Fruit fly (Drosophila melanogaster) whole organism, embryonic: Measurements from ENCODE around the gene RhoGAPp190.

ENCODE experiments used
- Atf6 ChIP-seq: fragments of 200-800 bp; sonication (Bioruptor generic); IDR thresholded peaks from 2 replicates; pipeline ENCODE4 v1.3.6; 2022; ENCODE audit warnings: missing biosample characterization, missing genetic modification characterization
- CG10267 ChIP-seq: fragments of 200-800 bp; sonication (Bioruptor generic); optimal IDR thresholded peaks from 2 replicates; lab custom pipeline; 2018; ENCODE audit warnings: missing biosample characterization, mild to moderate bottlenecking, missing genetic modification characterization, moderate library complexity
- CG10959 ChIP-seq: fragments of 200-800 bp; sonication (Bioruptor generic); IDR thresholded peaks from 2 replicates; pipeline ENCODE4 v1.3.6; 2022; ENCODE audit warnings: missing biosample characterization, missing genetic modification characterization
- CG11504 ChIP-seq: fragments of 200-800 bp; sonication (Bioruptor generic); optimal IDR thresholded peaks from 3 replicates; lab custom pipeline; 2019; ENCODE audit warnings: missing biosample characterization, mild to moderate bottlenecking, missing genetic modification characterization, moderate library complexity
- CG11695 ChIP-seq: fragments of 200-800 bp; sonication (Bioruptor generic); IDR thresholded peaks from 3 replicates; pipeline ENCODE4 v1.3.6; 2022; ENCODE audit warnings: missing biosample characterization, missing genetic modification characterization
- CG12299 ChIP-seq: fragments of 200-800 bp; sonication (Bioruptor generic); optimal IDR thresholded peaks from 2 replicates; lab custom pipeline; 2018; ENCODE audit warnings: missing biosample characterization, mild to moderate bottlenecking, missing genetic modification characterization
- CG14050 ChIP-seq: fragments of 200-800 bp; sonication (Bioruptor generic); IDR thresholded peaks from 3 replicates; pipeline ENCODE4 v1.3.6; 2022; ENCODE audit warnings: missing biosample characterization, missing genetic modification characterization
- CG15514 ChIP-seq: fragments of 200-800 bp; sonication (Bioruptor generic); optimal IDR thresholded peaks from 3 replicates; lab custom pipeline; 2017; ENCODE audit warnings: missing biosample characterization, missing genetic modification characterization, mild to moderate bottlenecking, moderate library complexity, missing genetic modification reagents
- CG15601 ChIP-seq: fragments of 200-800 bp; sonication (Bioruptor generic); optimal IDR thresholded peaks from 3 replicates; lab custom pipeline; 2019; ENCODE audit warnings: missing biosample characterization, mild to moderate bottlenecking, missing genetic modification characterization, moderate library complexity
- CG16863 ChIP-seq: fragments of 200-800 bp; sonication (Bioruptor generic); optimal IDR thresholded peaks from 3 replicates; lab custom pipeline; 2016; ENCODE audit warnings: missing biosample characterization, missing genetic modification characterization
- CG17568 ChIP-seq: fragments of 200-800 bp; sonication (Bioruptor generic); optimal IDR thresholded peaks from 2 replicates; lab custom pipeline; 2018; ENCODE audit warnings: missing biosample characterization, mild to moderate bottlenecking, missing genetic modification characterization, moderate library complexity
- CG17612 ChIP-seq: fragments of 200-800 bp; sonication (Bioruptor generic); IDR thresholded peaks from 2 replicates; pipeline ENCODE4 v1.3.6; 2022; ENCODE audit warnings: missing biosample characterization, missing genetic modification characterization
- CG1792 ChIP-seq: fragments of 200-800 bp; sonication (Bioruptor generic); optimal IDR thresholded peaks from 2 replicates; lab custom pipeline; 2016; ENCODE audit warnings: missing biosample characterization, missing genetic modification characterization
- CG18476 ChIP-seq: fragments of 200-800 bp; sonication (Bioruptor generic); optimal IDR thresholded peaks from 2 replicates; lab custom pipeline; 2016; ENCODE audit warnings: missing biosample characterization, mild to moderate bottlenecking, missing genetic modification characterization
- CG2889 ChIP-seq: fragments of 200-800 bp; sonication (Bioruptor generic); IDR thresholded peaks from 3 replicates; pipeline ENCODE4 v1.3.6; 2022; ENCODE audit warnings: missing biosample characterization, missing genetic modification characterization
- CG4282 ChIP-seq: fragments of 200-800 bp; sonication (Bioruptor generic); optimal IDR thresholded peaks from 2 replicates; lab custom pipeline; 2016; ENCODE audit warnings: missing biosample characterization, missing genetic modification characterization
- CG4360 ChIP-seq: fragments of 200-800 bp; sonication (Bioruptor generic); IDR thresholded peaks from 2 replicates; pipeline ENCODE4 v1.3.6; 2022; ENCODE audit warnings: missing biosample characterization, missing genetic modification characterization
- CG4617 ChIP-seq: fragments of 200-800 bp; sonication (Bioruptor generic); optimal IDR thresholded peaks from 3 replicates; lab custom pipeline; 2016; ENCODE audit warnings: missing biosample characterization, missing genetic modification characterization, borderline replicate concordance
- CG4854 ChIP-seq: fragments of 200-800 bp; sonication (Bioruptor generic); optimal IDR thresholded peaks from 2 replicates; lab custom pipeline; 2016; ENCODE audit warnings: missing biosample characterization, missing genetic modification characterization, inconsistent platforms
- CG8089 ChIP-seq: fragments of 200-800 bp; sonication (Bioruptor generic); optimal IDR thresholded peaks from 3 replicates; lab custom pipeline; 2016; ENCODE audit warnings: missing biosample characterization, missing genetic modification characterization
- CG9797 ChIP-seq: fragments of 200-800 bp; sonication (Bioruptor generic); optimal IDR thresholded peaks from 3 replicates; lab custom pipeline; 2018; ENCODE audit warnings: missing biosample characterization, mild to moderate bottlenecking, missing genetic modification characterization
- CoRest ChIP-seq: fragments of 200-800 bp; sonication (Bioruptor generic); optimal IDR thresholded peaks from 3 replicates; lab custom pipeline; 2018; ENCODE audit warnings: missing biosample characterization, mild to moderate bottlenecking, missing genetic modification characterization, moderate library complexity
- Dbx ChIP-seq: fragments of 200-800 bp; sonication (Bioruptor generic); IDR thresholded peaks from 3 replicates; pipeline ENCODE4 v1.3.6; 2022; ENCODE audit warnings: missing biosample characterization, missing genetic modification characterization
- Dll ChIP-seq: fragments of 200-800 bp; sonication (Bioruptor generic); IDR thresholded peaks from 4 replicates; pipeline ENCODE4 v1.3.6; 2022; ENCODE audit warnings: missing biosample characterization, missing genetic modification characterization; ENCODE audit not compliant: partially characterized antibody
- Fer2 ChIP-seq: fragments of 200-800 bp; sonication (Bioruptor generic); optimal IDR thresholded peaks from 2 replicates; lab custom pipeline; 2018; ENCODE audit warnings: missing biosample characterization, mild to moderate bottlenecking, missing genetic modification characterization, moderate library complexity
- Hmx ChIP-seq: fragments of 200-800 bp; sonication (Bioruptor generic); optimal IDR thresholded peaks from 2 replicates; lab custom pipeline; 2016; ENCODE audit warnings: missing biosample characterization, missing genetic modification characterization
- Hr51 ChIP-seq, 2 experiments: fragments of 200-800 bp; sonication (Bioruptor generic); optimal IDR thresholded peaks; 2 replicates in 1 of 2; 3 replicates in 1 of 2; lab custom pipeline; 2016 to 2018; ENCODE audit warnings: missing biosample characterization in 2 of 2, missing genetic modification characterization in 2 of 2, mild to moderate bottlenecking in 1 of 2, moderate library complexity in 1 of 2
- Kr ChIP-seq: fragments of 200-800 bp; sonication (Bioruptor generic); optimal IDR thresholded peaks from 2 replicates; lab custom pipeline; 2017; ENCODE audit warnings: missing biosample characterization, mild to moderate bottlenecking, missing genetic modification characterization
- Lim3 ChIP-seq: fragments of 200-800 bp; sonication (Bioruptor generic); IDR thresholded peaks from 2 replicates; pipeline ENCODE4 v1.3.6; 2022; ENCODE audit warnings: missing biosample characterization, missing genetic modification characterization
- Meics ChIP-seq: fragments of 200-800 bp; sonication (Bioruptor generic); optimal IDR thresholded peaks from 2 replicates; lab custom pipeline; 2017; ENCODE audit warnings: missing biosample characterization, mild to moderate bottlenecking, missing genetic modification characterization
- NC2α ChIP-seq: fragments of 200-800 bp; sonication (Bioruptor generic); optimal IDR thresholded peaks from 2 replicates; lab custom pipeline; 2016; ENCODE audit warnings: missing biosample characterization, missing genetic modification characterization
- Opbp ChIP-seq: fragments of 200-800 bp; sonication (Bioruptor generic); IDR thresholded peaks from 3 replicates; pipeline ENCODE4 v1.3.6; 2022; ENCODE audit warnings: missing biosample characterization, missing genetic modification characterization; ENCODE audit not compliant: partially characterized antibody
- Sin3A ChIP-seq: fragments of >200 bp; optimal IDR thresholded peaks from 2 replicates; lab custom pipeline; 2018
- Sox102F ChIP-seq: fragments of 200-800 bp; sonication (Bioruptor generic); optimal IDR thresholded peaks from 2 replicates; lab custom pipeline; 2018; ENCODE audit warnings: missing biosample characterization, mild to moderate bottlenecking, missing genetic modification characterization, moderate library complexity
- Xbp1 ChIP-seq: fragments of 200-800 bp; sonication (Bioruptor generic); optimal IDR thresholded peaks from 3 replicates; lab custom pipeline; 2016; ENCODE audit warnings: missing biosample characterization, mild to moderate bottlenecking, missing genetic modification characterization
- ci ChIP-seq: fragments of 200-800 bp; sonication (Bioruptor generic); IDR thresholded peaks from 3 replicates; pipeline ENCODE4 v1.3.6; 2022; ENCODE audit warnings: missing biosample characterization, missing genetic modification characterization
- dan ChIP-seq: fragments of 200-800 bp; sonication (Bioruptor generic); IDR thresholded peaks from 2 replicates; pipeline ENCODE4 v1.3.6; 2022; ENCODE audit warnings: missing biosample characterization, missing genetic modification characterization
- eve ChIP-seq, 2 experiments: fragments of >200 bp; optimal IDR thresholded peaks; 2 replicates each; lab custom pipeline; 2017; ENCODE audit warnings: missing biosample characterization in 2 of 2, missing genetic modification characterization in 2 of 2
- ewg ChIP-seq: fragments of 200-800 bp; sonication (Bioruptor generic); optimal IDR thresholded peaks from 3 replicates; lab custom pipeline; 2017; ENCODE audit warnings: mild to moderate bottlenecking, missing biosample characterization, missing genetic modification reagents, missing genetic modification characterization
- exex ChIP-seq: fragments of 200-800 bp; sonication (Bioruptor generic); optimal IDR thresholded peaks from 4 replicates; lab custom pipeline; 2018; ENCODE audit warnings: missing biosample characterization, mild to moderate bottlenecking, missing genetic modification characterization, moderate library complexity
- hb ChIP-seq: fragments of 200-800 bp; sonication (Bioruptor generic); IDR thresholded peaks from 3 replicates; pipeline ENCODE4 v1.3.6; 2022; ENCODE audit warnings: missing biosample characterization, missing genetic modification characterization; ENCODE audit not compliant: partially characterized antibody
- her ChIP-seq: fragments of 200-800 bp; sonication (Bioruptor generic); optimal IDR thresholded peaks from 2 replicates; lab custom pipeline; 2016; ENCODE audit warnings: missing biosample characterization, missing genetic modification characterization
- hth ChIP-seq: fragments of >200 bp; optimal IDR thresholded peaks from 2 replicates; lab custom pipeline; 2017; ENCODE audit warnings: inconsistent platforms
- inv ChIP-seq: fragments of 200-800 bp; sonication (Bioruptor generic); IDR thresholded peaks from 2 replicates; pipeline ENCODE4 v1.3.6; 2022; ENCODE audit warnings: missing biosample characterization, missing genetic modification characterization; ENCODE audit not compliant: partially characterized antibody
- lov ChIP-seq, 2 experiments: fragments of 200-800 bp in 1 of 2; fragments of >200 bp in 1 of 2; sonication (Bioruptor generic) in 1 of 2; IDR thresholded peaks in 1 of 2; optimal IDR thresholded peaks in 1 of 2; 2 replicates in 1 of 2; 3 replicates in 1 of 2; pipeline versions ENCODE4 v1.3.6 to Lab custom; 2017 to 2022; ENCODE audit warnings: missing biosample characterization in 1 of 2, missing genetic modification characterization in 1 of 2
- nerfin-2 ChIP-seq: fragments of 200-800 bp; sonication (Bioruptor generic); IDR thresholded peaks from 2 replicates; pipeline ENCODE4 v1.3.6; 2022; ENCODE audit warnings: missing biosample characterization, missing genetic modification characterization; ENCODE audit not compliant: partially characterized antibody
- odd ChIP-seq: fragments of 200-800 bp; sonication (Bioruptor generic); optimal IDR thresholded peaks from 2 replicates; lab custom pipeline; 2017; ENCODE audit warnings: missing biosample characterization, mild to moderate bottlenecking, missing genetic modification characterization
- pita ChIP-seq: fragments of 200-800 bp; sonication (Bioruptor generic); optimal IDR thresholded peaks from 2 replicates; lab custom pipeline; 2017; ENCODE audit warnings: missing biosample characterization, mild to moderate bottlenecking, missing genetic modification characterization
- tin ChIP-seq: fragments of 200-800 bp; sonication (Bioruptor generic); optimal IDR thresholded peaks from 3 replicates; lab custom pipeline; 2016; ENCODE audit warnings: missing biosample characterization, missing genetic modification characterization
- unc-4 ChIP-seq: fragments of 200-800 bp; sonication (Bioruptor generic); IDR thresholded peaks from 2 replicates; pipeline ENCODE4 v1.3.6; 2022; ENCODE audit warnings: missing biosample characterization, missing genetic modification characterization; ENCODE audit not compliant: partially characterized antibody

Gene RhoGAPp190

DNA sequence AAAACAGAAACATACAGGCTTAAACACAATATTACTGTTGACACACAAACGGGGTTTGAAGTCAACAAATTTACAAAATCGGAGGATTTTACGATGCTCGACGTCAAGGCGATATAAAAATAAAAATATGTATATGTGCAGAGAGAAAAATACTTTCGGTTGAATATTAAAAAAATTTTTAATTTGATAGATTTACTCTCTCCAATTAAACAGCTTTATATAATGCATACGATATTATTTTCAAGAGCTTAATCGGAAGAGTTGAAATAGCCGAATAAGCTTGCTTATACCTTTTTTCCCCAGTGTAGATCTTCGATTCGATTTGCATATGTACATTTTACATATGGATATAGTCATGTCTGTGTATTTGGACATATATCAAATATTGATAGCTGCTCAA lies 44.3 kb upstream of the RhoGAPp190 start (continued):
- TF ChIP-seq Sin3A (lab: Kevin White, UChicago) (no peak), CG2889 (peak; percentile 51; the same call in 1 of the 3 replicates), Meics (GFP tag; lab: Kevin White, UChicago) (peak; percentile 48), NC2α (GFP tag; lab: Kevin White, UChicago) (no peak), CG8089 (no peak), ewg (no peak), inv (GFP tag; lab: Robert Waterston, UW) (no peak), CG4854 (GFP tag; lab: Kevin White, UChicago) (no peak), nerfin-2 (no peak), CG16863 (GFP tag; lab: Kevin White, UChicago) (peak; percentile 8), lov (optimal IDR thresholded peaks at IDR 0.05; lab: Kevin White, UChicago) (no peak), lov (GFP tag; IDR thresholded peaks at IDR 0.05; lab: Robert Waterston, UW) (no peak), Sox102F (GFP tag; lab: Kevin White, UChicago) (peak; percentile 70), CoRest (tag; lab: Kevin White, UChicago) (peak; percentile 77), ci (peak; percentile 65; the same call in 1 of the 3 replicates), her (GFP tag; lab: Kevin White, UChicago) (no peak), CG12299 (tag; lab: Kevin White, UChicago) (peak; percentile 51), Atf6 (GFP tag; lab: Robert Waterston, UW) (peak; percentile 65; the same call in 1 of the 2 replicates), Kr (GFP tag; lab: Kevin White, UChicago) (no peak), hb (GFP tag; lab: Robert Waterston, UW) (no peak), CG17568 (GFP tag; lab: Kevin White, UChicago) (peak; percentile 32), CG10267 (tag; lab: Kevin White, UChicago) (peak; percentile 14), Hmx (no peak), CG4360 (GFP tag; lab: Robert Waterston, UW) (no peak), CG4617 (GFP tag; lab: Kevin White, UChicago) (no peak), Dbx (peak; percentile 65; the same call in 1 of the 3 replicates), Dll (GFP tag; lab: Robert Waterston, UW) (no peak), Lim3 (GFP tag; lab: Robert Waterston, UW) (no peak), CG9797 (no peak), odd (GFP tag; lab: Kevin White, UChicago) (peak; percentile 26), Fer2 (peak; percentile 24), Hr51 (GFP tag; optimal IDR thresholded peaks at IDR 0.05; lab: Kevin White, UChicago) (peak in 1 of 2 experiments; percentile 70), CG1792 (no peak), CG14050 (GFP tag; lab: Robert Waterston, UW) (0 out of 3 replicates have a peak, but pooled peaks have one; percentile 34), hth (lab: Kevin White, UChicago) (no peak), Xbp1 (GFP tag; lab: Kevin White, UChicago) (peak; percentile 23), pita (GFP tag; lab: Kevin White, UChicago) (no peak), dan (GFP tag; lab: Robert Waterston, UW) (no peak), CG17612 (GFP tag; lab: Robert Waterston, UW) (peak; percentile 33; the same call in 1 of the 2 replicates), Opbp (GFP tag; lab: Robert Waterston, UW) (no peak), CG15514 (GFP tag; lab: Kevin White, UChicago) (peak; percentile 21), exex (peak; percentile 2), CG11695 (GFP tag; lab: Robert Waterston, UW) (peak; percentile 74; the same call in 2 of the 3 replicates), tin (GFP tag; lab: Kevin White, UChicago) (no peak), CG10959 (GFP tag; lab: Robert Waterston, UW) (no peak), CG4282 (GFP tag; lab: Kevin White, UChicago) (no peak), CG15601 (tag; lab: Kevin White, UChicago) (no peak), CG11504 (peak; percentile 75), unc-4 (GFP tag; lab: Robert Waterston, UW) (no peak), eve (GFP tag; optimal IDR thresholded peaks at IDR 0.05; lab: Kevin White, UChicago) (no peak), CG18476 (GFP tag; lab: Kevin White, UChicago) (no peak)
